Fruit fly (Drosophila melanogaster) whole organism, wandering third instar larva: ENCODE data around the gene APP-BP1.

Experiments used
- Hr78 ChIP-seq: fragments of >200 bp; optimal IDR thresholded peaks from 2 replicates; lab custom pipeline; 2017; ENCODE audit warnings: missing biosample characterization, missing genetic modification characterization
- lola ChIP-seq: fragments of >200 bp; optimal IDR thresholded peaks from 2 replicates; lab custom pipeline; 2017; ENCODE audit warnings: missing biosample characterization, missing genetic modification characterization
- psq ChIP-seq: fragments of 200-800 bp; sonication (Bioruptor generic); optimal IDR thresholded peaks from 3 replicates; lab custom pipeline; 2017; ENCODE audit warnings: missing biosample characterization, mild to moderate bottlenecking, missing genetic modification characterization, moderate library complexity

DNA sequence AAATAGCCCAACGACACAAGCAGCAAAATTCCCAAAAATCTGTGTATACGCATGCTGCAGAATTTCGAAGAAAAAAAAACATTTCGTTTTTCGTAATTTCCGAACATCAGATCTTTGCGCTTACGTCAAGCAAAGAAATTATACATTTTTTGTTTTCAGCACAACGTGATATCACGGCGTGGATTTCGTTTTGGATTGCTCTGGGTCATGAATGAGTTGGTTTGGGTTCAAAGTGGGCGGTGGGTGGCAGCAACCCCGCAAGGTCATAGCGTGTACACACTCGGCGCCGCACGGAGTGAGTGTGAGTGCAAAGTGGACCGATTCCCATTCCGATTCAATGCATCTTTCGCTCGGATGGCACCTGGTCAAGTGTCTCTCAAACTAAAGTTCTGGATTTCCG lies 26.6 kb downstream of the APP-BP1 start:
- no peak for TF ChIP-seq Hr78 (GFP tag; lab: Kevin White, UChicago)
- no peak for TF ChIP-seq lola (GFP tag; lab: Kevin White, UChicago)
- no peak for TF ChIP-seq psq (GFP tag; lab: Kevin White, UChicago)
